Fruit fly (Drosophila melanogaster): ENCODE data around the gene SecS.

Gene SecS

dm6 chr3R:5620387-5620956 is 19.2 kb downstream of the SecS start (continued):
- TF ChIP-seq dsx (GFP tag; optimal IDR thresholded peaks at IDR 0.05; ENCODE audit: poor library complexity, severe bottlenecking): no peak
- TF ChIP-seq CG11762 (GFP tag; optimal IDR thresholded peaks at IDR 0.05; ENCODE audit: insufficient read depth): peak; percentile 14
- peak; percentile 61 for TF ChIP-seq Sox102F (GFP tag; optimal IDR thresholded peaks at IDR 0.05)
- TF ChIP-seq acj6 (GFP tag; optimal IDR thresholded peaks at IDR 0.05): peak; percentile 67
- TF ChIP-seq CG31627 (GFP tag; optimal IDR thresholded peaks at IDR 0.05): peak; percentile 65
- TF ChIP-seq CG11294 (GFP tag; IDR thresholded peaks at IDR 0.05): no peak
- TF ChIP-seq svp (GFP tag): peak; percentile 90
- TF ChIP-seq Smox (GFP tag; optimal IDR thresholded peaks at IDR 0.05): peak; percentile 66
- TF ChIP-seq Eip93F (GFP tag; optimal IDR thresholded peaks at IDR 0.05): no peak
- TF ChIP-seq fd59A (GFP tag; optimal IDR thresholded peaks at IDR 0.05): peak; percentile 50
- peak; percentile 17 for TF ChIP-seq Lpt (GFP tag; optimal IDR thresholded peaks at IDR 0.05)
- peak; percentile 67 for TF ChIP-seq Eip75B (GFP tag; optimal IDR thresholded peaks at IDR 0.05)
- TF ChIP-seq CG4318 (GFP tag; optimal IDR thresholded peaks at IDR 0.05): peak; percentile 73
- peak; percentile 86 for TF ChIP-seq CG32006 (GFP tag; optimal IDR thresholded peaks at IDR 0.05)
- TF ChIP-seq CG8632 (GFP tag; optimal IDR thresholded peaks at IDR 0.05): peak; percentile 65

- no peak for TF ChIP-seq topi (GFP tag; optimal IDR thresholded peaks at IDR 0.05)
- TF ChIP-seq dac (GFP tag; optimal IDR thresholded peaks at IDR 0.05): no peak
- TF ChIP-seq OdsH (GFP tag; optimal IDR thresholded peaks at IDR 0.05): no peak
- TF ChIP-seq CG11762 (GFP tag; optimal IDR thresholded peaks at IDR 0.05; ENCODE audit: insufficient read depth): no peak
- peak; percentile 15; the same call in 1 of the 3 replicates for TF ChIP-seq CG6163 (GFP tag; IDR thresholded peaks at IDR 0.05)
- TF ChIP-seq CG6854 (GFP tag; optimal IDR thresholded peaks at IDR 0.05): peak; percentile 46
- TF ChIP-seq pdm3 (GFP tag; optimal IDR thresholded peaks at IDR 0.05): no peak
- TF ChIP-seq lz (GFP tag; optimal IDR thresholded peaks at IDR 0.05): no peak
- TF ChIP-seq CG16779 (tag; optimal IDR thresholded peaks at IDR 0.05): peak; percentile 22
- peak; percentile 72 for TF ChIP-seq vri (GFP tag; optimal IDR thresholded peaks at IDR 0.05)
- no peak for TF ChIP-seq fd59A (GFP tag; optimal IDR thresholded peaks at IDR 0.05)
- no peak for TF ChIP-seq Smox (GFP tag; optimal IDR thresholded peaks at IDR 0.05)
- peak; percentile 55 for TF ChIP-seq spab (GFP tag; optimal IDR thresholded peaks at IDR 0.05)
- TF ChIP-seq Hr4 (GFP tag; optimal IDR thresholded peaks at IDR 0.05): no peak
- TF ChIP-seq dsx (GFP tag; optimal IDR thresholded peaks at IDR 0.05; ENCODE audit: poor library complexity, severe bottlenecking): peak; percentile 70
- no peak for TF ChIP-seq Ets21C (GFP tag; optimal IDR thresholded peaks at IDR 0.05)
- peak; percentile 26; the same call in 1 of the 2 replicates for TF ChIP-seq CG15336 (GFP tag; IDR thresholded peaks at IDR 0.05)
- TF ChIP-seq CG6276 (GFP tag; optimal IDR thresholded peaks at IDR 0.05): peak; percentile 67
- no peak for TF ChIP-seq Blimp-1 (GFP tag; optimal IDR thresholded peaks at IDR 0.05)
- TF ChIP-seq CG8319 (GFP tag; optimal IDR thresholded peaks at IDR 0.05): no peak
- TF ChIP-seq achi (GFP tag; optimal IDR thresholded peaks at IDR 0.05): no peak
- no peak for TF ChIP-seq Met (GFP tag; optimal IDR thresholded peaks at IDR 0.05)
- TF ChIP-seq CG7368 (GFP tag; optimal IDR thresholded peaks at IDR 0.05): no peak
- peak; percentile 85 for TF ChIP-seq Sox14 (GFP tag; optimal IDR thresholded peaks at IDR 0.05)
- no peak for TF ChIP-seq CG3032 (tag; optimal IDR thresholded peaks at IDR 0.05)
- TF ChIP-seq acj6 (GFP tag; optimal IDR thresholded peaks at IDR 0.05): no peak
- TF ChIP-seq fkh (GFP tag; optimal IDR thresholded peaks at IDR 0.05): no peak
- TF ChIP-seq Eip75B (GFP tag; optimal IDR thresholded peaks at IDR 0.05): peak; percentile 19
- no peak for TF ChIP-seq Sox15 (GFP tag; optimal IDR thresholded peaks at IDR 0.05)
- TF ChIP-seq CG10631 (GFP tag; optimal IDR thresholded peaks at IDR 0.05): no peak
- peak; percentile 25 for TF ChIP-seq CG10669 (GFP tag; optimal IDR thresholded peaks at IDR 0.05)
- TF ChIP-seq CG8119 (GFP tag; IDR thresholded peaks at IDR 0.05): 0 out of 3 replicates have a peak, but pooled peaks have one; percentile 25
- no peak for TF ChIP-seq fd85E (GFP tag; optimal IDR thresholded peaks at IDR 0.05)
- TF ChIP-seq Lpt (GFP tag; optimal IDR thresholded peaks at IDR 0.05): no peak
- peak; percentile 65 for TF ChIP-seq CG6808 (GFP tag; optimal IDR thresholded peaks at IDR 0.05)
- TF ChIP-seq CG32006 (GFP tag; optimal IDR thresholded peaks at IDR 0.05): no peak
- no peak for TF ChIP-seq CG31627 (GFP tag; optimal IDR thresholded peaks at IDR 0.05)
- TF ChIP-seq ss (GFP tag; optimal IDR thresholded peaks at IDR 0.05): peak; percentile 85 to 86
- TF ChIP-seq Eip78C (GFP tag): peak; percentile 70
- no peak for TF ChIP-seq Sox102F (GFP tag; optimal IDR thresholded peaks at IDR 0.05)
- peak; percentile 62 for TF ChIP-seq CG1621 (tag; optimal IDR thresholded peaks at IDR 0.05)
- TF ChIP-seq CG4318 (GFP tag; optimal IDR thresholded peaks at IDR 0.05): no peak
These were observed 20.6 kb downstream of the SecS start for dm6 chr3R:5621714-5622405.

Data from whole organism, prepupa.